Worm (Caenorhabditis elegans) whole organism, L4 larva: ENCODE results near the gene F53C3.7.

ENCODE experiments used
- Y105C5A.15 ChIP-seq: fragments of 200-800 bp; sonication (Bioruptor generic); IDR thresholded peaks from 2 replicates; pipeline ENCODE4 v1.3.6; 2022; ENCODE audit warnings: missing genetic modification characterization, missing compliant biosample characterization
- Y48G9A.11 ChIP-seq: fragments of 200-800 bp; sonication (Bioruptor generic); IDR thresholded peaks from 2 replicates; pipeline ENCODE4 v1.3.6; 2022; ENCODE audit warnings: missing genetic modification reagents, missing genetic modification characterization, missing compliant biosample characterization
- aly-2 ChIP-seq: sonication (generic microtip); optimal IDR thresholded peaks from 2 replicates; lab custom pipeline; 2018; ENCODE audit warnings: missing biosample characterization, missing genetic modification characterization
- ama-1 ChIP-seq: fragments of 150-350 bp; optimal IDR thresholded peaks from 2 replicates; lab custom pipeline; 2014; ENCODE audit warnings: inconsistent platforms, mixed read lengths
- fkh-10 ChIP-seq: fragments of 150-350 bp; optimal IDR thresholded peaks from 2 replicates; lab custom pipeline; 2014; ENCODE audit warnings: missing biosample characterization, missing genetic modification reagents, missing genetic modification characterization
- mdl-1 ChIP-seq, 2 experiments: fragments of 150-350 bp in 1 of 2; sonication (generic microtip) in 1 of 2; optimal IDR thresholded peaks; 2 replicates each; lab custom pipeline; 2014 to 2017; ENCODE audit warnings: missing biosample characterization in 2 of 2, missing genetic modification characterization in 2 of 2
- pha-4 ChIP-seq, 2 experiments: fragments of 150-350 bp in 1 of 2; fragments of 200-800 bp in 1 of 2; sonication (Bioruptor generic) in 1 of 2; IDR thresholded peaks in 1 of 2; optimal IDR thresholded peaks in 1 of 2; 2 replicates each; pipeline versions ENCODE4 v1.3.6 to Lab custom; 2014 to 2022; ENCODE audit warnings: missing genetic modification characterization in 2 of 2, missing genetic modification reagents in 2 of 2, missing biosample characterization in 1 of 2, missing compliant biosample characterization in 1 of 2
- sdz-12 ChIP-seq: fragments of 200-800 bp; sonication (Bioruptor generic); optimal IDR thresholded peaks from 2 replicates; lab custom pipeline; 2018; ENCODE audit warnings: mild to moderate bottlenecking, missing genetic modification characterization, missing compliant biosample characterization
- unc-39 ChIP-seq: sonication (generic microtip); optimal IDR thresholded peaks from 2 replicates; lab custom pipeline; 2017; ENCODE audit warnings: missing biosample characterization, missing genetic modification characterization
- vab-7 ChIP-seq: fragments of 200-800 bp; sonication (Bioruptor generic); IDR thresholded peaks from 2 replicates; pipeline ENCODE4 v1.3.6; 2022; ENCODE audit warnings: missing genetic modification reagents, missing genetic modification characterization, missing compliant biosample characterization
- zag-1 ChIP-seq: fragments of 150-350 bp; optimal IDR thresholded peaks from 2 replicates; lab custom pipeline; 2014; ENCODE audit warnings: missing biosample characterization, missing genetic modification characterization
- zfp-3 ChIP-seq: fragments of 200-800 bp; sonication (Bioruptor generic); conservative IDR thresholded peaks from 2 replicates; pipeline ENCODE4 v1.3.6; 2022; ENCODE audit warnings: missing genetic modification reagents, missing genetic modification characterization, missing compliant biosample characterization
- zip-11 ChIP-seq: fragments of 200-800 bp; sonication (Bioruptor generic); IDR thresholded peaks from 2 replicates; pipeline ENCODE4 v1.3.6; 2022; ENCODE audit warnings: missing genetic modification characterization, missing compliant biosample characterization

- TF ChIP-seq zip-11 (GFP tag; lab: Robert Waterston, UW) (no peak), fkh-10 (GFP tag; lab: Kevin White, UChicago) (no peak), pha-4 (GFP tag; IDR thresholded peaks at IDR 0.05; lab: Robert Waterston, UW) (no peak), pha-4 (tag; optimal IDR thresholded peaks at IDR 0.05; lab: Kevin White, UChicago) (no peak), ama-1 (lab: Kevin White, UChicago) (no peak), zfp-3 (no peak), sdz-12 (GFP tag; lab: Kevin White, UChicago) (no peak), mdl-1 (tag; optimal IDR thresholded peaks at IDR 0.05; lab: Kevin White, UChicago) (no peak), aly-2 (tag; lab: Kevin White, UChicago) (no peak), zag-1 (tag; lab: Kevin White, UChicago) (no peak), vab-7 (GFP tag; lab: Robert Waterston, UW) (no peak), unc-39 (tag; lab: Kevin White, UChicago) (no peak), Y48G9A.11 (GFP tag; lab: Robert Waterston, UW) (no peak), Y105C5A.15 (GFP tag; lab: Robert Waterston, UW) (no peak)
Observed at ce11 chrII:3931230-3931629, 36.4 kb downstream of the F53C3.7 start.
